Worm (Caenorhabditis elegans): ENCODE results near the gene epc-1.
A peak's percentile ranks its signal among the peaks of the same experiment; 100 is the strongest.

epc-1 gene

ce11 chrIII:12612519-12612935 is 4.1 kb upstream of the epc-1 start (continued):
- TF ChIP-seq pha-4 (GFP tag; IDR thresholded peaks at IDR 0.05) (peak; percentile 98), pha-4 (tag; optimal IDR thresholded peaks at IDR 0.05) (peak; percentile 99), lin-15B (tag; optimal IDR thresholded peaks at IDR 0.05) (no peak), ztf-11 (tag; optimal IDR thresholded peaks at IDR 0.05) (no peak), ceh-44 (GFP tag; IDR thresholded peaks at IDR 0.05) (0 out of 2 replicates have a peak, but pooled peaks have one; percentile 19), attf-4 (tag; optimal IDR thresholded peaks at IDR 0.05) (peak; percentile 62), nhr-6 (tag; optimal IDR thresholded peaks at IDR 0.05) (peak; percentile 98), rbr-2 (tag; optimal IDR thresholded peaks at IDR 0.05) (peak; percentile 98), tag-97 (GFP tag; IDR thresholded peaks at IDR 0.05) (no peak), lim-7 (GFP tag; IDR thresholded peaks at IDR 0.05) (0 out of 2 replicates have a peak, but pooled peaks have one; percentile 32), spr-1 (tag; optimal IDR thresholded peaks at IDR 0.05) (peak; percentile 85), nhr-25 (tag; optimal IDR thresholded peaks at IDR 0.05; ENCODE audit: borderline replicate concordance, insufficient read depth) (peak; percentile 98), tra-1 (GFP tag; IDR thresholded peaks at IDR 0.05) (peak; percentile 99), daf-19 (GFP tag; conservative IDR thresholded peaks at IDR 0.05) (no peak), fos-1 (tag; optimal IDR thresholded peaks at IDR 0.05) (peak; percentile 92), ctbp-1 (GFP tag; IDR thresholded peaks at IDR 0.05) (peak; percentile 97), D1046.2 (GFP tag; IDR thresholded peaks at IDR 0.05) (0 out of 2 replicates have a peak, but pooled peaks have one; percentile 53), skn-1 (tag; optimal IDR thresholded peaks at IDR 0.05) (peak; percentile 84), dve-1 (tag; optimal IDR thresholded peaks at IDR 0.05; ENCODE audit: insufficient read depth) (peak; percentile 100), unc-39 (tag; optimal IDR thresholded peaks at IDR 0.05) (peak; percentile 88), nhr-77 (tag; optimal IDR thresholded peaks at IDR 0.05) (peak; percentile 97), madf-5 (GFP tag; IDR thresholded peaks at IDR 0.05) (no peak), daf-8 (GFP tag; IDR thresholded peaks at IDR 0.05) (no peak), egl-27 (tag; optimal IDR thresholded peaks at IDR 0.05) (no peak), R02D3.7 (tag; optimal IDR thresholded peaks at IDR 0.05) (no peak), lin-39 (tag; optimal IDR thresholded peaks at IDR 0.05) (peak; percentile 60), hlh-30 (tag; optimal IDR thresholded peaks at IDR 0.05; ENCODE audit: insufficient read depth) (peak; percentile 99), ceh-32 (tag; optimal IDR thresholded peaks at IDR 0.05; ENCODE audit: poor library complexity) (peak; percentile 81), ceh-28 (tag; optimal IDR thresholded peaks at IDR 0.05) (peak; percentile 75), lin-38 (GFP tag; IDR thresholded peaks at IDR 0.05) (peak; percentile 83), ceh-82 (tag; optimal IDR thresholded peaks at IDR 0.05) (no peak), mxl-3 (GFP tag; optimal IDR thresholded peaks at IDR 0.05) (peak; percentile 95), duxl-1 (tag; optimal IDR thresholded peaks at IDR 0.05; ENCODE audit: poor library complexity) (peak; percentile 75), mxl-2 (GFP tag; conservative IDR thresholded peaks at IDR 0.05) (peak; percentile 53; the same call in 1 of the 2 replicates), spr-3 (GFP tag; optimal IDR thresholded peaks at IDR 0.05) (peak; percentile 52), snpc-1.2 (GFP tag; IDR thresholded peaks at IDR 0.05) (peak; percentile 21; the same call in 1 of the 2 replicates), unc-130 (GFP tag; optimal IDR thresholded peaks at IDR 0.05) (peak; percentile 25), ceh-62 (tag; optimal IDR thresholded peaks at IDR 0.05) (no peak), F10B5.3 (tag; optimal IDR thresholded peaks at IDR 0.05) (peak; percentile 75), mdl-1 (tag; optimal IDR thresholded peaks at IDR 0.05) (peak; percentile 98), F26F4.8 (GFP tag; conservative IDR thresholded peaks at IDR 0.05) (no peak), saeg-2 (GFP tag; IDR thresholded peaks at IDR 0.05) (peak; percentile 98), ZK546.5 (tag; optimal IDR thresholded peaks at IDR 0.05) (peak in 1 of 2 experiments; percentile 15), hif-1 (tag; optimal IDR thresholded peaks at IDR 0.05) (peak; percentile 61 to 86), snpc-4 (tag; optimal IDR thresholded peaks at IDR 0.05) (peak; percentile 43), mep-1 (tag; optimal IDR thresholded peaks at IDR 0.05) (peak; percentile 98), zip-11 (GFP tag; IDR thresholded peaks at IDR 0.05) (no peak), ZK337.2 (GFP tag; IDR thresholded peaks at IDR 0.05) (0 out of 2 replicates have a peak, but pooled peaks have one; percentile 5), unc-62 (GFP tag; optimal IDR thresholded peaks at IDR 0.05 in 1 of 2) (peak; percentile 85 to 100), unc-62 (tag; optimal IDR thresholded peaks at IDR 0.05) (peak; percentile 99), fkh-10 (GFP tag; optimal IDR thresholded peaks at IDR 0.05) (peak; percentile 98)

Data from whole organism, L4 larva.